Worm (Caenorhabditis elegans): Measurements from ENCODE around the gene clec-70.
"Not testable (repeated sequence)": the region's sequence is repeated elsewhere in the genome, so short reads cannot be mapped to it uniquely, and the experiment has no call there.

The clec-70 gene

DNA sequence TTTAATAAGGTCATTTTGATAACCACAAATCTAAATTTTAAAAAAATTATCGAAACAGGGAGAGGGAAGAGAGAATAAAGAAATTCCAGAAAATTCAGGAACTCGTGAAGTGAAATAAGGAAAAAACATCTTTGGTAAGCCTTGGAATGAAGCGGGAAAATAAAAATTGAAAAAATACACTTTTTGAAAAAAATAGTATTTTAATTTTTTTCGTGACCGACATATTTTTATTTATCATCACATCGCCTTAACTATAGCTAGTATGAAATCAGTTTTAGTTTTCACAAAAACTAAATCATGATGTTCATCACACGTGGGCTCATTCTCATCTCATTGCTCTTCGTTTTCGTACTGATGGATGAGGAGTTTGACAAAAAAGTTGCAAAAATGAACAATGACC is 23.4 kb upstream of the clec-70 start, which contains the start of gene F56D6.13:
Gene F56D6.13, plus strand, starts transcription at position 301 of the 400 bp plus-strand sequence.
- no peak for TF ChIP-seq ham-2 (GFP tag; optimal IDR thresholded peaks at IDR 0.05)
- TF ChIP-seq lin-32 (GFP tag; optimal IDR thresholded peaks at IDR 0.05) = no peak
- TF ChIP-seq elt-3 (tag; optimal IDR thresholded peaks at IDR 0.05) = no peak
- TF ChIP-seq snpc-4 (tag; optimal IDR thresholded peaks at IDR 0.05) = no peak
- no peak for TF ChIP-seq nhr-2 (tag; optimal IDR thresholded peaks at IDR 0.05)
- TF ChIP-seq unc-39 (tag; optimal IDR thresholded peaks at IDR 0.05) = no peak
- no peak for TF ChIP-seq unc-120 (tag; optimal IDR thresholded peaks at IDR 0.05; ENCODE audit: poor library complexity, severe bottlenecking)
- TF ChIP-seq cnd-1 (tag; optimal IDR thresholded peaks at IDR 0.05) = no peak
- TF ChIP-seq nhr-76 (tag; optimal IDR thresholded peaks at IDR 0.05) = no peak
- no peak for TF ChIP-seq bed-3 (GFP tag; optimal IDR thresholded peaks at IDR 0.05)
- no peak for TF ChIP-seq ztf-11 (tag; optimal IDR thresholded peaks at IDR 0.05)
- TF ChIP-seq nhr-12 (tag; optimal IDR thresholded peaks at IDR 0.05) = no peak
- no peak for TF ChIP-seq elt-1 (tag; optimal IDR thresholded peaks at IDR 0.05; ENCODE audit: borderline replicate concordance, insufficient read depth)
- TF ChIP-seq ceh-43 (GFP tag; optimal IDR thresholded peaks at IDR 0.05) = no peak
- TF ChIP-seq flh-1 (GFP tag; optimal IDR thresholded peaks at IDR 0.05) = no peak

DNA sequence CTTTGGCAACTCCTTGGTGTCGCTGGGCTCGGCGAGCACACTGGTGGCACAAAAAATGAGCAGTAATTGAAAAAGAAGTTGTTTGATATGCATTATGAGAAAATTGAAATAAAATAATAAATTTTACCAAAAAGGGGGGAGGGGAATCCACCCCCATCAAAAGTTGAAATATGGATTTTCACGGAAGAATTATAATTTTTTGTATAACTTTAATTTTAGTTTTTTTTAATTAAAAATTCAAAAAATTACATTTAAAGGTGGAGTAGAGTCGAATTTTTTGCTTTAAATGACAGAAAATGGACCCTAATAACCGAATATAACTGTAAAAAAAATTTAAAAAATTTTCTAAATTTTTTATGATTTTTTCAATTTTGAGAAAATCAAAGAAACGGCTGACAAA is 20.7 kb upstream of the clec-70 start, which contains the start of gene F56D6.18:
Gene F56D6.18, minus strand, starts transcription at position 101 of the 400 bp plus-strand sequence.
- TF ChIP-seq blmp-1 (tag; optimal IDR thresholded peaks at IDR 0.05); ham-2 (GFP tag; optimal IDR thresholded peaks at IDR 0.05); mep-1 (tag; optimal IDR thresholded peaks at IDR 0.05): not testable (repeated sequence)

DNA sequence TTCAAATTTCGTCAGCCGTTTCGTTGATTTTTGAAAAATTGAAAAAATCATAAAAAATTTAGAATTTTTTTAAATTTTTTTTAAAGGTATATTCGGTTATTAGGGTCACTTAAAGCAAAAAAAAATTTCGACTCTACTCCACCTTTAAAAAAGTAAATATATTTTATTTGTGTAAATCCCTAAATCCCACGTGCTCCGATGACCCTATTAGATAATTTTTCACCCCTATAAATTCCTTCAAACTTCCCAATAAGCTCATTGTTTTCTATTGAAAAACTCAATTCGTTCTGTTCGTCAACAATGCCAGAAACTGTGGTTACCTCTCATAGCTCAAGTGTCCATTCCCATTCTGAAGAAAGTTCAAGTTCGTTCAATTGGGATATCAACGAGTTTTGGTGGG is 19.9 kb upstream of the clec-70 start, which contains the start of gene F56D6.20:
Gene F56D6.20, plus strand, starts transcription at position 301 of the 400 bp plus-strand sequence.
- TF ChIP-seq lsy-2 (tag; optimal IDR thresholded peaks at IDR 0.05) (no peak), mls-2 (tag; optimal IDR thresholded peaks at IDR 0.05) (no peak), snpc-4 (tag; optimal IDR thresholded peaks at IDR 0.05) (no peak), mab-5 (tag; optimal IDR thresholded peaks at IDR 0.05) (no peak), ceh-83 (GFP tag; optimal IDR thresholded peaks at IDR 0.05) (no peak), sem-2 (GFP tag; optimal IDR thresholded peaks at IDR 0.05) (no peak), ztf-11 (tag; optimal IDR thresholded peaks at IDR 0.05) (no peak), hlh-1 (tag; optimal IDR thresholded peaks at IDR 0.05) (no peak), ceh-39 (tag; optimal IDR thresholded peaks at IDR 0.05) (no peak), lin-32 (GFP tag; optimal IDR thresholded peaks at IDR 0.05) (no peak), tbx-8 (GFP tag; optimal IDR thresholded peaks at IDR 0.05) (no peak), zip-8 (tag; optimal IDR thresholded peaks at IDR 0.05) (no peak)

- no peak for TF ChIP-seq snpc-4 (tag; optimal IDR thresholded peaks at IDR 0.05)
- no peak for TF ChIP-seq zip-8 (tag; optimal IDR thresholded peaks at IDR 0.05)
- TF ChIP-seq sptf-1 (tag; optimal IDR thresholded peaks at IDR 0.05) = no peak
- TF ChIP-seq hlh-1 (tag; optimal IDR thresholded peaks at IDR 0.05) = no peak
- TF ChIP-seq unc-120 (tag; optimal IDR thresholded peaks at IDR 0.05; ENCODE audit: poor library complexity, severe bottlenecking) = no peak
- no peak for TF ChIP-seq ceh-43 (GFP tag; optimal IDR thresholded peaks at IDR 0.05)
- TF ChIP-seq unc-39 (tag; optimal IDR thresholded peaks at IDR 0.05) = no peak
Observed at ce11 chrIV:3914462-3914861, 18.0 kb upstream of the clec-70 start, which contains the start of gene F56D6.19. Gene F56D6.19, plus strand, starts transcription at chrIV:3914762.

DNA sequence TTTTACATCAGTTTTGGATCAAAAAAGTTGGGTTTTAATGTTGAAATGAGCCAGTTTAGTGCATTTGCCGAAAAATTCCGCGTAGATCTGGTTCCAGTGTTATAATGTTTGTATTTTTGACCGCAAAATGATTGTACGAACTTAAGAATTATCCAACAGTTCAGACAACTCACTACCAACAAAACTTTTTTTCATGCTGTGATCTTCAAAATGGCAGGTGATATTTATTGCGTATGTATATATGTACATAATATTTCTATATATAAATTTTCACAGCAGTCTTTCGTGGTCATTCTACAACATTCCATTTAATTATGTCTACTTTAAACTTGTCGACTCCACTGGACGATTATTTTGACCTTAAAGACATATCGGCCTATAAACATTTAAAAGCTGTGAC is 17.2 kb upstream of the clec-70 start, which contains the start of gene srz-20:
Gene srz-20, plus strand, starts transcription at position 301 of the 400 bp plus-strand sequence.
- no peak for TF ChIP-seq ceh-43 (GFP tag; optimal IDR thresholded peaks at IDR 0.05)
- TF ChIP-seq snpc-4 (tag; optimal IDR thresholded peaks at IDR 0.05) = no peak
- TF ChIP-seq sem-2 (GFP tag; optimal IDR thresholded peaks at IDR 0.05) = no peak
- no peak for TF ChIP-seq nhr-2 (tag; optimal IDR thresholded peaks at IDR 0.05)
- no peak for TF ChIP-seq nhr-237 (tag; optimal IDR thresholded peaks at IDR 0.05)
- TF ChIP-seq ceh-39 (tag; optimal IDR thresholded peaks at IDR 0.05) = no peak
- TF ChIP-seq sptf-1 (tag; optimal IDR thresholded peaks at IDR 0.05) = no peak
- no peak for TF ChIP-seq elt-3 (tag; optimal IDR thresholded peaks at IDR 0.05)
- no peak for TF ChIP-seq mep-1 (tag; optimal IDR thresholded peaks at IDR 0.05)
- TF ChIP-seq mls-2 (tag; optimal IDR thresholded peaks at IDR 0.05) = no peak
- no peak for TF ChIP-seq drap-1 (GFP tag; optimal IDR thresholded peaks at IDR 0.05)
- no peak for TF ChIP-seq nhr-76 (tag; optimal IDR thresholded peaks at IDR 0.05)
- no peak for TF ChIP-seq nhr-28 (tag; optimal IDR thresholded peaks at IDR 0.05)
- TF ChIP-seq lsy-2 (tag; optimal IDR thresholded peaks at IDR 0.05) = no peak
- no peak for TF ChIP-seq hlh-1 (tag; optimal IDR thresholded peaks at IDR 0.05)
- TF ChIP-seq flh-1 (GFP tag; optimal IDR thresholded peaks at IDR 0.05) = no peak
- no peak for TF ChIP-seq lin-13 (tag; optimal IDR thresholded peaks at IDR 0.05)
- TF ChIP-seq M03D4.4 (tag; optimal IDR thresholded peaks at IDR 0.05) = no peak

Measured in whole organism, mixed stage, embryonic.